Fruit fly (Drosophila melanogaster): ENCODE data around the gene Cpr65Ax2.

The Cpr65Ax2 gene

DNA sequence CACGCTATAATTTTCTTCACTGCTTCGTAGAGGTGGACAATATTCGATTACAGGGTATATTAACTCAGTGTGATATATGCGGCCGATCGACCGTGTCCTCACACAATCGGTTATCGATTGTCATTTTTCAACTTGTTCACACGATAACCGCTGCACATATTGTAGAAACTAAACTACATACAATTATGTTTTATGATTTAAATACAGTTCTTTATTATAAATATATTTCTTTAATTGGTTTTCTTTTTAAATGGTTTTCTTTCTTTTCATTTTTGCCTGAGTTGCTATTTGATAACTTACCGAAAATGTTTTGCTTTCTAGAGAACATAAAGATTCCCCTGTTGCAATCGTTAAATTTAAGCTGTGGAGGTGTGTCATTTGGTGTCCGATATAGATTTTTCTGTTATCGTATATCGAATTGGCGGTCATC lies 23.2 kb upstream of the Cpr65Ax2 start, which contains the start of the genes fmt and CG7376 (continued):
- no peak for TF ChIP-seq Aef1 (GFP tag; IDR thresholded peaks at IDR 0.05)
- no peak for TF ChIP-seq wdn (GFP tag; IDR thresholded peaks at IDR 0.05)
- TF ChIP-seq CG10209 (GFP tag; optimal IDR thresholded peaks at IDR 0.05) = no peak
- TF ChIP-seq Dll (GFP tag; IDR thresholded peaks at IDR 0.05; ENCODE audit: partially characterized antibody) = peak; percentile 74; the same call in 3 of the 4 replicates
- TF ChIP-seq CG6683 (GFP tag; optimal IDR thresholded peaks at IDR 0.05) = no peak
- no peak for TF ChIP-seq Poxn (GFP tag; IDR thresholded peaks at IDR 0.05)
- no peak for TF ChIP-seq CG8388 (GFP tag; optimal IDR thresholded peaks at IDR 0.05)
- no peak for TF ChIP-seq Pdp1 (GFP tag; optimal IDR thresholded peaks at IDR 0.05)
- no peak for TF ChIP-seq CG6813 (GFP tag; optimal IDR thresholded peaks at IDR 0.05)
- TF ChIP-seq CG2116 (GFP tag; optimal IDR thresholded peaks at IDR 0.05) = peak; percentile 93
- no peak for TF ChIP-seq ATbp (GFP tag; optimal IDR thresholded peaks at IDR 0.05)
- TF ChIP-seq CG7928 (GFP tag; optimal IDR thresholded peaks at IDR 0.05) = no peak
- TF ChIP-seq CG1602 (GFP tag; optimal IDR thresholded peaks at IDR 0.05) = peak; percentile 10
- no peak for TF ChIP-seq CG10274 (GFP tag; optimal IDR thresholded peaks at IDR 0.05)
- TF ChIP-seq zen2 (GFP tag; IDR thresholded peaks at IDR 0.05; ENCODE audit: partially characterized antibody) = peak; percentile 54; the same call in 1 of the 3 replicates
- no peak for TF ChIP-seq pan (optimal IDR thresholded peaks at IDR 0.05)
- no peak for TF ChIP-seq pan (GFP tag; optimal IDR thresholded peaks at IDR 0.05 in 1 of 2, IDR thresholded peaks at IDR 0.05 in 1 of 2)
- TF ChIP-seq ham (GFP tag; IDR thresholded peaks at IDR 0.05) = no peak
- no peak for TF ChIP-seq vfl (GFP tag; optimal IDR thresholded peaks at IDR 0.05)
- no peak for TF ChIP-seq klu (GFP tag; IDR thresholded peaks at IDR 0.05)
- peak; percentile 76 for TF ChIP-seq Sry-δ (GFP tag; optimal IDR thresholded peaks at IDR 0.05)
- peak; percentile 70 for TF ChIP-seq CG13287 (GFP tag; IDR thresholded peaks at IDR 0.05; ENCODE audit: partially characterized antibody)
- TF ChIP-seq CG8359 (GFP tag; optimal IDR thresholded peaks at IDR 0.05; ENCODE audit: borderline replicate concordance) = no peak
- no peak for TF ChIP-seq Elba2 (GFP tag; optimal IDR thresholded peaks at IDR 0.05)
- no peak for TF ChIP-seq tx (GFP tag; optimal IDR thresholded peaks at IDR 0.05)
- peak; percentile 51 for TF ChIP-seq CG3847 (GFP tag; IDR thresholded peaks at IDR 0.05)
- TF ChIP-seq ase (GFP tag; IDR thresholded peaks at IDR 0.05) = no peak
- TF ChIP-seq dmrt11E (tag; optimal IDR thresholded peaks at IDR 0.05) = peak; percentile 33
- no peak; the same call in 2 of the 3 replicates for TF ChIP-seq Dbx (GFP tag; IDR thresholded peaks at IDR 0.05)
- TF ChIP-seq tgo (GFP tag; IDR thresholded peaks at IDR 0.05) = no peak
- peak; percentile 89 for TF ChIP-seq CG14860 (GFP tag; IDR thresholded peaks at IDR 0.05; ENCODE audit: partially characterized antibody)
- no peak for TF ChIP-seq HLHmδ (GFP tag; optimal IDR thresholded peaks at IDR 0.05)
- TF ChIP-seq CG32532 (GFP tag; IDR thresholded peaks at IDR 0.05) = no peak; the same call in 1 of the 2 replicates
- TF ChIP-seq so (GFP tag; IDR thresholded peaks at IDR 0.05) = no peak
- TF ChIP-seq HLH3B (GFP tag; IDR thresholded peaks at IDR 0.05) = no peak
- no peak for TF ChIP-seq dati (GFP tag; IDR thresholded peaks at IDR 0.05)
- TF ChIP-seq CG15479 (GFP tag; optimal IDR thresholded peaks at IDR 0.05) = peak; percentile 36
- no peak for TF ChIP-seq CG16863 (GFP tag; optimal IDR thresholded peaks at IDR 0.05)
- TF ChIP-seq CG11723 (GFP tag; optimal IDR thresholded peaks at IDR 0.05) = no peak
- TF ChIP-seq cas (GFP tag; IDR thresholded peaks at IDR 0.05) = no peak
- TF ChIP-seq NFAT (GFP tag; IDR thresholded peaks at IDR 0.05) = no peak
- no peak for TF ChIP-seq onecut (GFP tag; IDR thresholded peaks at IDR 0.05)
- TF ChIP-seq dpn (GFP tag; optimal IDR thresholded peaks at IDR 0.05) = peak in 1 of 2 experiments; percentile 42
- TF ChIP-seq gro (GFP tag; optimal IDR thresholded peaks at IDR 0.05) = no peak
- TF ChIP-seq CG5245 (GFP tag; optimal IDR thresholded peaks at IDR 0.05) = no peak
- TF ChIP-seq CG11504 (tag; optimal IDR thresholded peaks at IDR 0.05) = no peak
- TF ChIP-seq Drgx (GFP tag; IDR thresholded peaks at IDR 0.05) = no peak
- no peak for TF ChIP-seq CG14667 (GFP tag; IDR thresholded peaks at IDR 0.05)
- no peak for TF ChIP-seq CG31365 (tag; optimal IDR thresholded peaks at IDR 0.05)
- TF ChIP-seq twi (tag; optimal IDR thresholded peaks at IDR 0.05) = no peak
- TF ChIP-seq slbo (GFP tag; IDR thresholded peaks at IDR 0.05) = peak; percentile 61
- TF ChIP-seq CG1647 (GFP tag; optimal IDR thresholded peaks at IDR 0.05) = no peak
